Worm (Caenorhabditis elegans): ENCODE measurements around the gene haf-3.

The haf-3 gene

ce11 chrV:15715636-15716035 is 50.3 kb downstream of the haf-3 start:
- TF ChIP-seq dpl-1 (GFP tag; optimal IDR thresholded peaks at IDR 0.05) = no peak
- TF ChIP-seq hif-1 (tag; optimal IDR thresholded peaks at IDR 0.05) = no peak
- TF ChIP-seq nhr-77 (tag; optimal IDR thresholded peaks at IDR 0.05) = no peak
- peak in 1 of 2 experiments; percentile 83 for TF ChIP-seq daf-16 (GFP tag; optimal IDR thresholded peaks at IDR 0.05)
- TF ChIP-seq daf-16 (tag; optimal IDR thresholded peaks at IDR 0.05) = peak; percentile 94
- no peak for TF ChIP-seq F44E2.7 (GFP tag; IDR thresholded peaks at IDR 0.05)
- TF ChIP-seq unc-62 (GFP tag; optimal IDR thresholded peaks at IDR 0.05 in 1 of 2) = peak in 1 of 2 experiments; percentile 54
- TF ChIP-seq unc-62 (tag; optimal IDR thresholded peaks at IDR 0.05) = no peak
- no peak for TF ChIP-seq nhr-111 (GFP tag; optimal IDR thresholded peaks at IDR 0.05)
- TF ChIP-seq dve-1 (tag; optimal IDR thresholded peaks at IDR 0.05; ENCODE audit: insufficient read depth) = peak; percentile 27
- TF ChIP-seq mdl-1 (tag; optimal IDR thresholded peaks at IDR 0.05) = peak in 1 of 2 experiments; percentile 11
- TF ChIP-seq unc-130 (GFP tag; optimal IDR thresholded peaks at IDR 0.05) = no peak
- TF ChIP-seq snpc-1.2 (GFP tag; IDR thresholded peaks at IDR 0.05) = no peak
- TF ChIP-seq daf-19 (GFP tag; conservative IDR thresholded peaks at IDR 0.05) = no peak
- TF ChIP-seq Y75B8A.6 (GFP tag; IDR thresholded peaks at IDR 0.05) = no peak
- no peak for TF ChIP-seq lsy-2 (tag; optimal IDR thresholded peaks at IDR 0.05)

ce11 chrV:15712385-15712784 is 53.6 kb downstream of the haf-3 start:
- TF ChIP-seq lin-15B (tag; optimal IDR thresholded peaks at IDR 0.05) = no peak
- TF ChIP-seq ceh-32 (tag; optimal IDR thresholded peaks at IDR 0.05; ENCODE audit: poor library complexity) = no peak
- TF ChIP-seq ctbp-1 (GFP tag; IDR thresholded peaks at IDR 0.05) = no peak
- TF ChIP-seq tra-1 (GFP tag; IDR thresholded peaks at IDR 0.05) = no peak
- TF ChIP-seq nhr-76 (tag; optimal IDR thresholded peaks at IDR 0.05) = no peak
- no peak for TF ChIP-seq snpc-1.2 (GFP tag; IDR thresholded peaks at IDR 0.05)
- no peak for TF ChIP-seq skn-1 (tag; optimal IDR thresholded peaks at IDR 0.05)
- no peak for TF ChIP-seq R02D3.7 (tag; optimal IDR thresholded peaks at IDR 0.05)
- no peak for TF ChIP-seq lin-1 (GFP tag; IDR thresholded peaks at IDR 0.05)
- TF ChIP-seq daf-12 (tag; optimal IDR thresholded peaks at IDR 0.05) = no peak
- no peak for TF ChIP-seq zag-1 (tag; optimal IDR thresholded peaks at IDR 0.05)
- no peak for TF ChIP-seq hif-1 (tag; optimal IDR thresholded peaks at IDR 0.05)
- TF ChIP-seq ceh-44 (GFP tag; IDR thresholded peaks at IDR 0.05) = no peak
- no peak for TF ChIP-seq nhr-41 (GFP tag; IDR thresholded peaks at IDR 0.05)
- TF ChIP-seq daf-16 (GFP tag; optimal IDR thresholded peaks at IDR 0.05) = no peak
- peak; percentile 84 for TF ChIP-seq daf-16 (tag; optimal IDR thresholded peaks at IDR 0.05)
- TF ChIP-seq dmd-8 (GFP tag; IDR thresholded peaks at IDR 0.05) = no peak
- no peak for TF ChIP-seq tag-97 (GFP tag; IDR thresholded peaks at IDR 0.05)
- peak; percentile 66 for TF ChIP-seq dve-1 (tag; optimal IDR thresholded peaks at IDR 0.05; ENCODE audit: insufficient read depth)
- no peak for TF ChIP-seq egl-43 (GFP tag; IDR thresholded peaks at IDR 0.05)
- TF ChIP-seq mep-1 (tag; optimal IDR thresholded peaks at IDR 0.05) = no peak
- TF ChIP-seq hlh-30 (tag; optimal IDR thresholded peaks at IDR 0.05; ENCODE audit: insufficient read depth) = peak; percentile 39

- TF ChIP-seq nhr-10 (tag; optimal IDR thresholded peaks at IDR 0.05) = no peak
- no peak for TF ChIP-seq mep-1 (tag; optimal IDR thresholded peaks at IDR 0.05)
- TF ChIP-seq mes-2 (tag; optimal IDR thresholded peaks at IDR 0.05; ENCODE audit: poor library complexity, severe bottlenecking) = no peak
- no peak for TF ChIP-seq php-3 (GFP tag; IDR thresholded peaks at IDR 0.05)
- TF ChIP-seq mdl-1 (tag; optimal IDR thresholded peaks at IDR 0.05) = no peak
- TF ChIP-seq nhr-111 (GFP tag; optimal IDR thresholded peaks at IDR 0.05) = no peak
- no peak for TF ChIP-seq ceh-62 (tag; optimal IDR thresholded peaks at IDR 0.05)
- TF ChIP-seq nhr-28 (tag; optimal IDR thresholded peaks at IDR 0.05) = no peak
- no peak for TF ChIP-seq dve-1 (tag; optimal IDR thresholded peaks at IDR 0.05; ENCODE audit: insufficient read depth)
- no peak for TF ChIP-seq hif-1 (tag; optimal IDR thresholded peaks at IDR 0.05)
- TF ChIP-seq zip-2 (tag; optimal IDR thresholded peaks at IDR 0.05) = no peak
- no peak for TF ChIP-seq mdt-29 (GFP tag; IDR thresholded peaks at IDR 0.05)
- no peak for TF ChIP-seq aha-1 (tag)
- no peak for TF ChIP-seq F49E8.2 (tag; optimal IDR thresholded peaks at IDR 0.05; ENCODE audit: borderline replicate concordance)
- TF ChIP-seq lim-7 (GFP tag; IDR thresholded peaks at IDR 0.05) = no peak
- TF ChIP-seq nhr-76 (tag; optimal IDR thresholded peaks at IDR 0.05) = no peak
- no peak for TF ChIP-seq T26A8.4 (GFP tag; IDR thresholded peaks at IDR 0.05)
- no peak for TF ChIP-seq nhr-102 (tag; optimal IDR thresholded peaks at IDR 0.05)
- TF ChIP-seq tra-1 (GFP tag; IDR thresholded peaks at IDR 0.05) = no peak
- no peak for TF ChIP-seq hlh-11 (tag; optimal IDR thresholded peaks at IDR 0.05)
Measured at ce11 chrV:15711898-15712297, 54.1 kb downstream of the haf-3 start, which contains the start of gene str-101. TSS of gene str-101 (minus strand) at chrV:15711998.

All from whole organism, L4 larva.